Fruit fly (Drosophila melanogaster) whole organism, wandering third instar larva: Measurements from ENCODE around the gene CG14053.

Source experiments
- Hr78 ChIP-seq: fragments of >200 bp; optimal IDR thresholded peaks from 2 replicates; lab custom pipeline; 2017; ENCODE audit warnings: missing biosample characterization, missing genetic modification characterization
- OdsH ChIP-seq: fragments of 200-800 bp; sonication (Bioruptor generic); optimal IDR thresholded peaks from 2 replicates; lab custom pipeline; 2016; ENCODE audit warnings: missing biosample characterization, mild to moderate bottlenecking, missing genetic modification characterization
- fru ChIP-seq: fragments of 200-800 bp; sonication (Bioruptor generic); optimal IDR thresholded peaks from 3 replicates; lab custom pipeline; 2016; ENCODE audit warnings: missing biosample characterization, mild to moderate bottlenecking, missing genetic modification characterization
- h ChIP-seq: fragments of 200-800 bp; sonication (Bioruptor generic); optimal IDR thresholded peaks from 3 replicates; lab custom pipeline; 2016; ENCODE audit warnings: missing biosample characterization, mild to moderate bottlenecking, missing genetic modification characterization
- pan ChIP-seq: fragments of >200 bp; optimal IDR thresholded peaks from 2 replicates; lab custom pipeline; 2017
- psq ChIP-seq: fragments of 200-800 bp; sonication (Bioruptor generic); optimal IDR thresholded peaks from 3 replicates; lab custom pipeline; 2017; ENCODE audit warnings: missing biosample characterization, mild to moderate bottlenecking, missing genetic modification characterization, moderate library complexity
- usp ChIP-seq: fragments of >200 bp; optimal IDR thresholded peaks from 2 replicates; lab custom pipeline; 2017; ENCODE audit warnings: missing biosample characterization, missing genetic modification characterization
- woc ChIP-seq: sonication (Bioruptor generic); optimal IDR thresholded peaks from 2 replicates; lab custom pipeline; 2016; ENCODE audit warnings: missing biosample characterization, mild to moderate bottlenecking, missing genetic modification characterization

DNA sequence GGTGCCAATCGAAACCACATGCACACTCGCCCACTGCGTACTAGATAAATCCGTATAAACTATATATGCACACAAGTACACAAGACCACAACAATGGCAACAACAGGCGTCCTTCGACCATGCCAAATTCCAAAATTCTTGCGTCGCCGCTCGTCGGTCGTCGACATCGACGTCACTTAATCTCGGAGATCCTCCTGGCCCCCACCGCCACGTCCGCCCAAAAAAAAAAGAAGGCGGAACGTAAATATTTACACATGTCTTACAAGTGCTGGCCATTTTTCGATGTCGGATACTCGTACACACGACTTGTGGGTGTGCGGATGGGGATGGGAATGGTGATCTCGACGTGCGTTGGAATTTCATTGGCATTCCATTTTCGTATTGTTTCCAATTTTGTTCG is 30.4 kb downstream of the CG14053 start:
- TF ChIP-seq pan (lab: Kevin White, UChicago) (no peak), OdsH (GFP tag; lab: Kevin White, UChicago) (no peak), fru (GFP tag; lab: Kevin White, UChicago) (no peak), woc (GFP tag; lab: Kevin White, UChicago) (no peak), usp (GFP tag; lab: Kevin White, UChicago) (no peak), Hr78 (GFP tag; lab: Kevin White, UChicago) (no peak), h (GFP tag; lab: Kevin White, UChicago) (no peak), psq (no peak)
